Worm (Caenorhabditis elegans) whole organism, L2 larva: ENCODE measurements around the gene R53.5.
A peak's percentile ranks its signal among the peaks of the same experiment; 100 is the strongest.

ENCODE experiments used
- C34F6.9 ChIP-seq: fragments of 150-350 bp; optimal IDR thresholded peaks from 2 replicates; lab custom pipeline; 2014; ENCODE audit warnings: missing biosample characterization, missing genetic modification characterization
- F13H6.1 ChIP-seq: sonication (generic microtip); optimal IDR thresholded peaks from 2 replicates; lab custom pipeline; 2016; ENCODE audit warnings: missing genetic modification characterization, missing compliant biosample characterization
- R02D3.7 ChIP-seq: fragments of 150-350 bp; optimal IDR thresholded peaks from 2 replicates; lab custom pipeline; 2014; ENCODE audit warnings: missing biosample characterization, missing genetic modification characterization
- Y55F3AM.14 ChIP-seq: fragments of 200-800 bp; sonication (Bioruptor generic); optimal IDR thresholded peaks from 2 replicates; lab custom pipeline; 2018; ENCODE audit warnings: mild to moderate bottlenecking, missing genetic modification characterization, missing compliant biosample characterization
- ZK546.5 ChIP-seq: sonication (generic microtip); optimal IDR thresholded peaks from 2 replicates; lab custom pipeline; 2017; ENCODE audit warnings: missing biosample characterization, missing genetic modification characterization
- alr-1 ChIP-seq: fragments of 150-350 bp; optimal IDR thresholded peaks from 2 replicates; lab custom pipeline; 2014; ENCODE audit warnings: missing biosample characterization, missing genetic modification characterization
- aly-2 ChIP-seq: fragments of 150-350 bp; optimal IDR thresholded peaks from 2 replicates; lab custom pipeline; 2014; ENCODE audit warnings: missing biosample characterization, missing genetic modification characterization
- ama-1 ChIP-seq: fragments of 150-350 bp; optimal IDR thresholded peaks from 2 replicates; lab custom pipeline; 2018; ENCODE audit warnings: inconsistent platforms
- blmp-1 ChIP-seq: sonication (generic microtip); optimal IDR thresholded peaks from 2 replicates; lab custom pipeline; 2017; ENCODE audit warnings: missing genetic modification characterization, mild to moderate bottlenecking, missing compliant biosample characterization, antibody characterized with exemption, moderate library complexity; ENCODE audit not compliant: insufficient read depth
- ceh-16 ChIP-seq: fragments of 150-350 bp; optimal IDR thresholded peaks from 2 replicates; lab custom pipeline; 2014; ENCODE audit warnings: missing biosample characterization, missing genetic modification characterization
- ceh-82 ChIP-seq: fragments of 150-350 bp; optimal IDR thresholded peaks from 2 replicates; lab custom pipeline; 2014; ENCODE audit warnings: missing biosample characterization, missing genetic modification characterization
- crh-2 ChIP-seq: sonication (generic microtip); optimal IDR thresholded peaks from 2 replicates; lab custom pipeline; 2017; ENCODE audit warnings: missing biosample characterization, missing genetic modification characterization
- dmd-4 ChIP-seq: sonication (generic microtip); optimal IDR thresholded peaks from 2 replicates; lab custom pipeline; 2017; ENCODE audit warnings: missing biosample characterization, missing genetic modification characterization
- egl-27 ChIP-seq: sonication (generic microtip); optimal IDR thresholded peaks from 3 replicates; lab custom pipeline; 2017; ENCODE audit warnings: missing biosample characterization, missing genetic modification reagents, missing genetic modification characterization
- elt-3 ChIP-seq: sonication (generic microtip); optimal IDR thresholded peaks from 2 replicates; lab custom pipeline; 2017; ENCODE audit warnings: missing biosample characterization, missing genetic modification characterization
- fos-1 ChIP-seq: fragments of 150-350 bp; optimal IDR thresholded peaks from 2 replicates; lab custom pipeline; 2014; ENCODE audit warnings: missing biosample characterization, missing genetic modification characterization
- gmeb-1 ChIP-seq: fragments of 150-350 bp; optimal IDR thresholded peaks from 2 replicates; lab custom pipeline; 2014; ENCODE audit warnings: missing biosample characterization, missing genetic modification characterization
- lin-11 ChIP-seq: fragments of 150-350 bp; sonication (generic microtip); optimal IDR thresholded peaks from 2 replicates; lab custom pipeline; 2014; ENCODE audit warnings: missing biosample characterization, missing genetic modification characterization, inconsistent platforms, mixed read lengths
- lin-13 ChIP-seq: fragments of 150-350 bp; optimal IDR thresholded peaks from 2 replicates; lab custom pipeline; 2014; ENCODE audit warnings: missing biosample characterization, missing genetic modification reagents, missing genetic modification characterization
- lsy-2 ChIP-seq, 2 experiments: fragments of 150-350 bp in 1 of 2; sonication (generic microtip) in 1 of 2; optimal IDR thresholded peaks; 2 replicates each; lab custom pipeline; 2014 to 2017; ENCODE audit warnings: missing biosample characterization in 2 of 2, missing genetic modification characterization in 2 of 2
- mab-5 ChIP-seq: fragments of 150-350 bp; optimal IDR thresholded peaks from 2 replicates; lab custom pipeline; 2014; ENCODE audit warnings: missing biosample characterization, missing genetic modification characterization
- mbf-1 ChIP-seq: sonication (generic microtip); optimal IDR thresholded peaks from 2 replicates; lab custom pipeline; 2017; ENCODE audit warnings: missing biosample characterization, missing genetic modification characterization
- nhr-10 ChIP-seq: sonication (generic microtip); optimal IDR thresholded peaks from 2 replicates; lab custom pipeline; 2017; ENCODE audit warnings: missing biosample characterization, missing genetic modification characterization
- nhr-11 ChIP-seq: fragments of 150-350 bp; optimal IDR thresholded peaks from 2 replicates; lab custom pipeline; 2014; ENCODE audit warnings: missing biosample characterization, missing genetic modification characterization
- nhr-12 ChIP-seq: fragments of 150-350 bp; optimal IDR thresholded peaks from 2 replicates; lab custom pipeline; 2014; ENCODE audit warnings: missing biosample characterization, missing genetic modification characterization
- nhr-129 ChIP-seq: fragments of 150-350 bp; optimal IDR thresholded peaks from 2 replicates; lab custom pipeline; 2014; ENCODE audit warnings: missing biosample characterization, missing genetic modification characterization
- nhr-21 ChIP-seq: fragments of 150-350 bp; optimal IDR thresholded peaks from 2 replicates; lab custom pipeline; 2014; ENCODE audit warnings: missing biosample characterization, missing genetic modification characterization
- nhr-23 ChIP-seq: fragments of 150-350 bp; optimal IDR thresholded peaks from 2 replicates; lab custom pipeline; 2014; ENCODE audit warnings: missing biosample characterization, missing genetic modification reagents, missing genetic modification characterization
- nhr-25 ChIP-seq: fragments of 150-350 bp; sonication (generic microtip); optimal IDR thresholded peaks from 3 replicates; lab custom pipeline; 2014; ENCODE audit warnings: missing biosample characterization, missing genetic modification characterization
- nhr-6 ChIP-seq: fragments of 150-350 bp; optimal IDR thresholded peaks from 2 replicates; lab custom pipeline; 2014; ENCODE audit warnings: missing biosample characterization, missing genetic modification characterization
- nhr-77 ChIP-seq: fragments of 150-350 bp; optimal IDR thresholded peaks from 2 replicates; lab custom pipeline; 2014; ENCODE audit warnings: missing biosample characterization, missing genetic modification characterization
- skn-1 ChIP-seq: sonication (generic microtip); optimal IDR thresholded peaks from 2 replicates; lab custom pipeline; 2017; ENCODE audit warnings: missing biosample characterization, missing genetic modification characterization
- sma-3 ChIP-seq: sonication (generic microtip); optimal IDR thresholded peaks from 2 replicates; lab custom pipeline; 2016; ENCODE audit warnings: missing genetic modification reagents, missing genetic modification characterization, missing compliant biosample characterization
- sma-9 ChIP-seq, 2 experiments: fragments of 150-350 bp in 1 of 2; sonication (generic microtip) in 1 of 2; optimal IDR thresholded peaks; 2 replicates each; lab custom pipeline; 2014 to 2016; ENCODE audit warnings: missing genetic modification characterization in 2 of 2, mild to moderate bottlenecking in 1 of 2, missing biosample characterization in 1 of 2, missing compliant biosample characterization in 1 of 2, missing genetic modification reagents in 1 of 2, moderate library complexity in 1 of 2
- snpc-4 ChIP-seq: fragments of 150-350 bp; optimal IDR thresholded peaks from 2 replicates; lab custom pipeline; 2014; ENCODE audit warnings: missing biosample characterization, missing genetic modification characterization
- unc-39 ChIP-seq: fragments of 150-350 bp; optimal IDR thresholded peaks from 2 replicates; lab custom pipeline; 2014; ENCODE audit warnings: missing biosample characterization, missing genetic modification characterization
- unc-55 ChIP-seq: fragments of 150-350 bp; sonication (generic microtip); optimal IDR thresholded peaks from 3 replicates; lab custom pipeline; 2014; ENCODE audit warnings: missing biosample characterization, missing genetic modification reagents, missing genetic modification characterization
- unc-62 ChIP-seq: fragments of 150-350 bp; optimal IDR thresholded peaks from 2 replicates; lab custom pipeline; 2014; ENCODE audit warnings: missing biosample characterization, missing genetic modification reagents, missing genetic modification characterization
- ztf-1 ChIP-seq: fragments of 200-800 bp; sonication (Bioruptor generic); conservative IDR thresholded peaks from 2 replicates; pipeline ENCODE4 v1.3.6; 2022; ENCODE audit warnings: missing genetic modification characterization, missing compliant biosample characterization
- ztf-4 ChIP-seq: fragments of 150-350 bp; optimal IDR thresholded peaks from 2 replicates; lab custom pipeline; 2014; ENCODE audit warnings: missing biosample characterization, missing genetic modification characterization

Gene R53.5

DNA sequence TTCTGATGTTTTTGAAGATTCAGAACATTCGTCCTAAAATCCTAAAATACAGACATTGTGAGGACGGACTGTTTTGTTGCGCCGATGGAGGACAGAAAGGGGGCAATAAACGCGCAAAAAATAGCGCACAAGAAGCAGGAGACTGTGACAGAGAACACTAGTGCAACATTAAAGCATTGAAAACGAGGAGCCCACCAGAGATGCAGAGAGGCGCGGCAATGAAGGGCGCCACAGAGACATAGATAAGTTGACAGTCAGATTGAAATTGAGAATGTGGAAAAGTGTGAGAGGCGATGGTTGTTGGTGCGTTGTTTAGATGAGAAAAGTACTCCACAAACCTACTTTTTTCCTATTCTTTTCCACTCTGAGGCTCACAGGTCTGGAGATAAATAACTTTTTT lies 4.7 kb upstream of the R53.5 start, which contains the start of gene aakg-5 (continued):
- TF ChIP-seq nhr-6 (peak; percentile 73), ztf-1 (GFP tag; lab: Robert Waterston, UW) (no peak), nhr-77 (tag; lab: Kevin White, UChicago) (peak; percentile 46), snpc-4 (tag; lab: Kevin White, UChicago) (peak; percentile 38), ztf-4 (tag; lab: Kevin White, UChicago) (peak; percentile 59), ama-1 (lab: Kevin White, UChicago) (no peak), unc-55 (peak; percentile 73), C34F6.9 (peak; percentile 82), ceh-82 (no peak), skn-1 (tag; lab: Kevin White, UChicago) (no peak), Y55F3AM.14 (GFP tag; lab: Kevin White, UChicago) (peak; percentile 3), ceh-16 (tag; lab: Kevin White, UChicago) (peak; percentile 74), alr-1 (tag; lab: Kevin White, UChicago) (no peak), unc-39 (no peak), lin-11 (tag; lab: Kevin White, UChicago) (peak; percentile 50), nhr-21 (tag; lab: Kevin White, UChicago) (peak; percentile 83), dmd-4 (tag; lab: Kevin White, UChicago) (no peak)

DNA sequence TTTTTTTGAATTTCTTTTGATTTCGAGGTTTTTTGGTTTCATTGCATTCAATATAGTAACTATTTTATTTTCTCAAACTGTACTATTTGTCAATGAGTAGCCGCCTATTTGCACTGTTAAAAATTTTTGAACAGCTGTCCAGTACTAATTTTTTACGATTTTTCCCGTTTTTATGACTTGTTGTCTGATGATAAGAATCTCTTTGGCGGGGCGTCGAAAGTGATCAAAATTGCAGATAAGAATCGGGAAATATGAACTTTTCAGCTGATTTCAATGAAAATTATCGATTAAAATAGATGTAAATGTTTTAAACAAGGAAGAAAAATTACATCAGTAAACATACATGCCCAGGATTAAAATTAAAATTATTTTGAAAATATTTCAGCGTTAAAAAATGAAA lies 3.9 kb upstream of the R53.5 start:
- TF ChIP-seq ztf-1 (GFP tag; lab: Robert Waterston, UW) (no peak), blmp-1 (tag; lab: Kevin White, UChicago) (no peak), crh-2 (tag; lab: Kevin White, UChicago) (peak; percentile 46), lin-11 (tag; lab: Kevin White, UChicago) (no peak), Y55F3AM.14 (GFP tag; lab: Kevin White, UChicago) (no peak), nhr-12 (tag; lab: Kevin White, UChicago) (no peak), nhr-11 (no peak), ZK546.5 (no peak), nhr-23 (tag; lab: Kevin White, UChicago) (no peak), sma-9 (GFP tag; optimal IDR thresholded peaks at IDR 0.05; lab: Kevin White, UChicago) (peak; percentile 83), sma-9 (tag; optimal IDR thresholded peaks at IDR 0.05; lab: Kevin White, UChicago) (no peak), nhr-25 (tag; lab: Kevin White, UChicago) (peak; percentile 32), unc-62 (no peak), nhr-21 (tag; lab: Kevin White, UChicago) (no peak), fos-1 (peak; percentile 81), mbf-1 (tag; lab: Kevin White, UChicago) (no peak), gmeb-1 (peak; percentile 9)

- TF ChIP-seq C34F6.9 (peak; percentile 82), ama-1 (lab: Kevin White, UChicago) (no peak), ztf-1 (GFP tag; lab: Robert Waterston, UW) (no peak), lin-13 (peak; percentile 22), mab-5 (tag; lab: Kevin White, UChicago) (no peak), egl-27 (tag; lab: Kevin White, UChicago) (no peak), nhr-129 (tag; lab: Kevin White, UChicago) (peak; percentile 39), nhr-11 (no peak), nhr-6 (no peak), unc-39 (no peak), gmeb-1 (peak; percentile 70), ZK546.5 (no peak), lin-11 (tag; lab: Kevin White, UChicago) (peak; percentile 54), blmp-1 (tag; lab: Kevin White, UChicago) (peak; percentile 13), nhr-10 (tag; lab: Kevin White, UChicago) (no peak), lsy-2 (tag; optimal IDR thresholded peaks at IDR 0.05; lab: Kevin White, UChicago) (peak; percentile 47 to 87), sma-9 (GFP tag; optimal IDR thresholded peaks at IDR 0.05; lab: Kevin White, UChicago) (peak; percentile 68), sma-9 (tag; optimal IDR thresholded peaks at IDR 0.05; lab: Kevin White, UChicago) (no peak), nhr-21 (tag; lab: Kevin White, UChicago) (peak; percentile 34), R02D3.7 (tag; lab: Kevin White, UChicago) (no peak), unc-55 (peak; percentile 88), elt-3 (no peak), alr-1 (tag; lab: Kevin White, UChicago) (no peak), mbf-1 (tag; lab: Kevin White, UChicago) (no peak), F13H6.1 (tag; lab: Kevin White, UChicago) (peak; percentile 31), nhr-25 (tag; lab: Kevin White, UChicago) (no peak), nhr-23 (tag; lab: Kevin White, UChicago) (no peak), crh-2 (tag; lab: Kevin White, UChicago) (peak; percentile 69), dmd-4 (tag; lab: Kevin White, UChicago) (no peak), skn-1 (tag; lab: Kevin White, UChicago) (no peak), aly-2 (tag; lab: Kevin White, UChicago) (no peak), unc-62 (no peak), sma-3 (GFP tag; lab: Kevin White, UChicago) (peak; percentile 41), nhr-12 (tag; lab: Kevin White, UChicago) (no peak)
These were observed 2.1 kb downstream of the R53.5 start, which contains the start of the genes R53.4 and psf-1 for ce11 chrII:9967999-9968706. TSS of gene R53.4 (minus strand) at chrII:9968049. TSS of gene psf-1 (plus strand) at chrII:9968673.
